Fruit fly (Drosophila melanogaster): ENCODE results near the gene Vps39.

The Vps39 gene

DNA sequence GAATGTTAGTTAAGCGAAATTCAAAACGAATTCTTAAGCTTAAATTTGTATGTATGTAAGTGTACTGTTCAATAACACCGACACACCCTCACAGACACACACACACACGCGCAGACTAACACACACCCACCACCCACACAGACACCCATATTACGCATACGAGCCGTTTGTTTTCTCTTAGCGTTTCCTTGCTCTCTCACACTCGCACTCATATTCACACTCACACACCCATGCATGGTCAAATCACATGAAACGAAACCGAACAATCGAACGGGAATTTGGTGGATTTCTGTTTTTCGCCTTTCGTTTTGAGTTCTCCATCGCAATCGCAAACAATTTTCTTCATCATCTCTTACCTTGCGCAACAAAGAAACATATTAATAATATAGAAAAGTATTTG lies 25.0 kb downstream of the Vps39 start:
- TF ChIP-seq h (optimal IDR thresholded peaks at IDR 0.05) (no peak), ttk (optimal IDR thresholded peaks at IDR 0.05) (no peak), psq (optimal IDR thresholded peaks at IDR 0.05) (no peak), Myc (optimal IDR thresholded peaks at IDR 0.05) (no peak), insv (optimal IDR thresholded peaks at IDR 0.05) (no peak), Sin3A (optimal IDR thresholded peaks at IDR 0.05) (no peak)

DNA sequence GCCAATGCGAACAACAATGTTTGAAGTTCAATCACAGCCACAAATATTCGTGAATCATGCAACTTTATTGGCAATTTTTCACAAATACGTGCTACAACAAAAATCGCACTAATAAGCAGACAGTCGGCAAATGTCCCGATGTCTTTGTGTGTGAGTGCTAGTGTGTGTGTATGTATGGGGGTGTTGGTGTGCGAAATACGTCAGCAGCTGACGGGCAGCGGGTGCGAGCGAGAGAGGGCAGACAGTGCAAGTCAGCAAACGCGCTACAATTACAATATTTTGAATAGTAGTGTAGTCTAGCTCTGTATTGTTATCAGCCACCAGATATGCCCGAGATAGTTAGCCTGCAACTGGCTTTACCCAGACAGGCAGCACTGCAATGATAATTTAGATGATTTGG lies 28.2 kb downstream of the Vps39 start:
- TF ChIP-seq Sin3A (optimal IDR thresholded peaks at IDR 0.05) = no peak
- no peak for TF ChIP-seq psq (optimal IDR thresholded peaks at IDR 0.05)
- TF ChIP-seq insv (optimal IDR thresholded peaks at IDR 0.05) = no peak
- TF ChIP-seq h (optimal IDR thresholded peaks at IDR 0.05) = no peak
- no peak for TF ChIP-seq ttk (optimal IDR thresholded peaks at IDR 0.05)
- TF ChIP-seq Myc (optimal IDR thresholded peaks at IDR 0.05) = no peak

DNA sequence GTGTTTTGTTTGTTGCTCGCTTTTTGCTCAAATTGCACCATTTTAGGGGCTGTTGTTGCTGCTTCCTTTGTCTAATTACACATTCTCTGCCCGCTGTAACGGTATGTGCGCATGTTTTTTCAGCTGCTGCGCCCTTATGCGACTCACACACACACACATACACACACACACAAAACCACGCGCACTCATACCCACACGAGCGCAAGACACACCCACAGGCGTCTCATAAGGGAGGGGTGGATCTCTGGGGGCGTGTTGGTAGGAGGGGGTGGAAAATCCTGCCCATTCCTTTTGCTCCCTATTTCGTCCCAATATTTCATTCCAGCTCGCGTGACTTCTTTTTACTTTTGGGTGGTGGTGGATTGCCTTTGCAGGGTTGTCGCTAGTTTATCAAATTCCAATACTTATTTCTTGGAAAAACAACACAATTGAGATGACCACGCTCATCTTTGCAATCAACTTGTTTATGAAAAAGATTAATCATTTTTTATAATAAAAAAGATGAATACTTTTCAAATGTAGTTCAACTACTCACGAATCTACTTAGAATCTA lies 29.1 kb downstream of the Vps39 start:
- TF ChIP-seq h (optimal IDR thresholded peaks at IDR 0.05) (no peak), Myc (optimal IDR thresholded peaks at IDR 0.05) (no peak), insv (optimal IDR thresholded peaks at IDR 0.05) (no peak), psq (optimal IDR thresholded peaks at IDR 0.05) (no peak), Sin3A (optimal IDR thresholded peaks at IDR 0.05) (no peak), ttk (optimal IDR thresholded peaks at IDR 0.05) (no peak)

DNA sequence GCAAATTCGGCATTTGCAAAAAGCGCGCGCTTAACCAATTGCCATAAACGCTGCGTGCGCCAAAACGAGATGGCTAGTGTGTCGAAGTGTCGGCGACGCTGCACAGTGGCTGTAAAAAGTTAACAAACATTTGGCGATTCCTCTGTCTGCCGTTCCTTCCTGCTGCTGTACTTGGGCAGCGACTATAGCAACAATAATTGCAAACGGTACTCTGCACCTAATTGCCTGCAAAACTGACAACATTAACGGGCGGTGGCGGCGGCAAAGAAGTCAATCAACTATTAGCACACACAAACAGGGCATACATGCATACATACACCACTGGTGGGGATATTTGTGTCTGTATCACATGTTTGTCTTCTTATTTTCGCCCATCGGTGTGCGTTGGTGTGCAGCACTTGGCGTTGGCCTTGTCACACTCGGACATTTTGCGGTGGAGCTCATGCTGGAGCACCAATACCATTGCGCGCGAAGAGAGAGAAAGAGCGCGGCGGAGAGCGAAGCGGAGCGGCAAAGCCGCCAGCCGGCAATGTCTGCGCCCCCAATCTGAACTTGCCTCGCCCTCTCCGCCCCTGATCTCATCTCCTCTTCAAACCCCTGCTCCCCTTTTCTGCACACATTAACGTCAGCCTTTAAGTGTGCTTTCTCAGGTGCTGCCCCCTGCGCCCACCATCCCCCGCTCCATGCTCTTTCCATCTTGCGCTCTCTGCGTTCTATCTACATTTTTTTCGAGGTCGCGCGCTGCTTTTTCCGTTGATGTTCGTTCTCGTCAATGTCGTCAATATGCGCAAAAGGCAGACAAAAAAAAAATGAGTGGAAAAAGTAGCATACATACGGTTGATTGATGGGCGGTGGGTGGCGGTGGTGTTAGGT lies 29.8 kb downstream of the Vps39 start:
- TF ChIP-seq Myc (optimal IDR thresholded peaks at IDR 0.05) (no peak), h (optimal IDR thresholded peaks at IDR 0.05) (no peak), psq (optimal IDR thresholded peaks at IDR 0.05) (no peak)

DNA sequence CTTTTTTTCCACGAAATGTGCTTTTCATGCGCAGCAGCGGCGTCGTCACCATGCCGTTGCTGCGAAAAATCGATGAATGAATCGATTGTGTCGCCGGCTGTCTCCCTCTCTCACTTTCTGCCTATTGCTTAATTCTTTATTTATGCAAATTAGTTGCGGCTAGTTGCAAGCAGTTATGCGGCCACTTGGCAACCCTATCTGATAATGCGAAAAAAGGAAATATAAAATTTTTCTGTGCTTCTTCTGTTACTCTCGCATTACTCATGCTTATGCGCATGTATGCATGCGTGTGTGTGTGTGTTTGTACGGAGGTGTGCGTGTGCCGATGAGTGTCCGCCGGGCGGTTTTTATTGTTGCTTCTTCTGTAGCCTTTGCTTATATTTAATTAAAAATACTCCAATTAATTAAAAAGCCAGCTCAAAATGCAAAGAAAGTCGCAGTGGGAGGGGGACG lies 30.5 kb downstream of the Vps39 start:
- no peak for TF ChIP-seq h (optimal IDR thresholded peaks at IDR 0.05)
- TF ChIP-seq insv (optimal IDR thresholded peaks at IDR 0.05) = no peak
- no peak for TF ChIP-seq psq (optimal IDR thresholded peaks at IDR 0.05)
- no peak for TF ChIP-seq Sin3A (optimal IDR thresholded peaks at IDR 0.05)
- no peak for TF ChIP-seq ttk (optimal IDR thresholded peaks at IDR 0.05)
- no peak for TF ChIP-seq Myc (optimal IDR thresholded peaks at IDR 0.05)

DNA sequence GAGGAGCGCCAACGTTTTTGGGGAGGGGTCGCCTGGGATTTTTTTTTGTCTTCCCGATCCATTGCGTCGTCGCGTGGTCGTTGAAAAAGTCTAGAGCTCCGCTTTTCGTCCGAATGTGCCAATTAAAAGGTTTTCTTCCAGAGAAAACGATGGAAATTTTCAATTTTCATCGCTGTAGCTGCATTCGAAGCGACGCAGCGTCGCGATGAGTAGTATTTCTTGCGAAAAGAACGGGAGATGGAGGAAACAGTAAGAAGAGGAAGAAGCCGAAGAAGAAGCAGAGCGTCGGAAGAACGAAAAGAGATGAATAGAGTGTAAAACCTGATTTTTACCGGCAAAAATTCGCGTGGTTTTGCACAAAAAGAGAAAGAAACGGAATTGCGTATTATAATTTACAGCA lies 31.2 kb downstream of the Vps39 start:
- TF ChIP-seq Myc (optimal IDR thresholded peaks at IDR 0.05) (no peak), h (optimal IDR thresholded peaks at IDR 0.05) (no peak), psq (optimal IDR thresholded peaks at IDR 0.05) (no peak), Sin3A (optimal IDR thresholded peaks at IDR 0.05) (no peak), ttk (optimal IDR thresholded peaks at IDR 0.05) (no peak), insv (optimal IDR thresholded peaks at IDR 0.05) (no peak)

DNA sequence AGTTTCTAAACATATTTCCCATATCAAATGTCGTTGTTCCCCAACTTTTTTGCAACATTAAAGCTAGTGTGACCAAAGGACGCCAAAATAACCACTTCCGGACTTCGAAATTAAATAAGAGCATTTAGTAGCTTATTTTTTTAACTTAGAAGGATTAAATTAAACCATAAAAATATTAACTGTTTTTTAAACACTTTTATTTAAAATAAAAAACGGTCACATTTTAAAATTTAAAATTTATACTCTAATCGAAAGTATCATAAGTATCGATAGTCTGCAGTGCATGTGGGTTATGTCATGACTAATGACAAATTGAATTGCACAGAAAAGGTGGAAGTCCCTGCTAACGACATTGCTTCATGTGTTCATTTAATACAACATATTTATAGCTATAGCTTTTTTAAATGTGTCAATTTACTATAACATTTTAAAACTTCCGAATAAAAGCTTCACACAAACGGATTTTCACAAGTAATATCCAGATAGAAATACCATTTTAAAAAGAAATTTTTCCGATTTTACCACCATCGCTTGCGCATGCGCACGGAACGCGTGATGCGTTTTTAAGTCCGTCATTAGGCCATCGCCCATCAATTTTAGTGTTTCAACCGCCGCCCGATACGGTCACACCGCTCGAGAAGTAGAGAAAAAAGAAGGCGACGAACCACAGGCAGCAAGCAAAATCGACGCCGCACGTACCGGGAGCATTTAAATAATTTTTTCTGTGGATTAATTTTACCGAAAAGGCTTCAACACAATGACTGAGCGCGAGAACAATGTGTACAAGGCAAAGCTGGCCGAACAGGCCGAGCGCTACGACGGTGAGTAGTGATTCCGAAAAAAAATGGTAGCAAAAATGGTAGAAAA lies 31.9 kb downstream of the Vps39 start, which contains the start of the genes CG7156 and 14-3-3epsilon:
CG7156 (minus strand) TSS at position 71 of the 867 bp plus-strand sequence.
14-3-3epsilon (plus strand) TSS at position 443 of the 867 bp plus-strand sequence.
- TF ChIP-seq psq (optimal IDR thresholded peaks at IDR 0.05) = no peak
- TF ChIP-seq insv (optimal IDR thresholded peaks at IDR 0.05) = no peak
- no peak for TF ChIP-seq Sin3A (optimal IDR thresholded peaks at IDR 0.05)
- no peak for TF ChIP-seq h (optimal IDR thresholded peaks at IDR 0.05)
- no peak for TF ChIP-seq Myc (optimal IDR thresholded peaks at IDR 0.05)
- no peak for TF ChIP-seq ttk (optimal IDR thresholded peaks at IDR 0.05)

DNA sequence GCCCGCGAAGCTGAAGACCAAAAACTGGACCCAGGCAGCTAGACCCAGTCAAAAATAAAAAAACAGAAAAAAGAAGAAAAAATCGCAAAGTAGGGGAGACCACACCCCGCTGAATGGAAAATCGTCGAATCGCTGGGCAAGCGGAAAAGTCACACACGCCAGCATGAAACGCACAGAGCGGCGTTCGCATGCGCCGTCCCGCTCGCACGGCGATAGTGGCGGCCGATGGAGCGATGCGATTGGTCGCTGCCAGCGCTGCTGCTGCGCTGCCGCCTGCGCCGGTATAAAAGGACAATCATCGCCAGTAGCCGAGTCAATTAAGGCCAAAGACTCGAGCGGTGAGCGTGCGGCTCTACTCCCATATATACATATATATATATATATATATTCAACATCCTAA lies 38.4 kb downstream of the Vps39 start, which contains the start of gene repo:
repo (plus strand) TSS at position 314 of the 400 bp plus-strand sequence.
- TF ChIP-seq Myc (optimal IDR thresholded peaks at IDR 0.05) (no peak), Sin3A (optimal IDR thresholded peaks at IDR 0.05) (no peak), insv (optimal IDR thresholded peaks at IDR 0.05) (no peak), ttk (optimal IDR thresholded peaks at IDR 0.05) (no peak), h (optimal IDR thresholded peaks at IDR 0.05) (no peak), psq (optimal IDR thresholded peaks at IDR 0.05) (no peak)

DNA sequence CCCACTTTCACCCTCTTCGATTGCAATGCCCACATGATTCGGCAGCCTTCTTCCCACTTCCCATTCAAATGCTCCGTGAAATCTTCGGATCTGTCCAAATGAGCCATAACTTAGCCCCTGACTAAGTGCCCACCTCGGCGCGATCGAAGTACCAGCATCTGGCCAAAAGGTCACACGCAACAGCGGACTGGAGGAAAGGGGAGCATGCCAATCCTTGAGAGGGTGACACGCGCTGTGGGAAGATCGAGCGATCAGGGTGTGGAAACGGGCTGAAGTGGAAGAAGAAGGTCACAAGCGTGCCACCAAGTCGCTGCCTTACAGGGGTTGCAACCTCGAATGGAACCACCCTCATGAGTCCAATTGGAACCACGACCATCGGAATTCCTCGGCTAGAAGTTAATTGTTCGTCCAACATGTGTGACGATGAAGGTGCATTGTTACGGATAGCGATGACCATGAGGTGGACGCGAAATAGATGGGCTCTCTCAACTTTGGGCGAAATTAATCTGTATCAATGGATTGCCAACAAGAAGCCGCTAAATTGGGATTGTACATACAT lies 39.5 kb downstream of the Vps39 start:
- TF ChIP-seq Sin3A (optimal IDR thresholded peaks at IDR 0.05) (no peak), psq (optimal IDR thresholded peaks at IDR 0.05) (no peak), insv (optimal IDR thresholded peaks at IDR 0.05) (no peak), h (optimal IDR thresholded peaks at IDR 0.05) (no peak), Myc (optimal IDR thresholded peaks at IDR 0.05) (no peak), ttk (optimal IDR thresholded peaks at IDR 0.05) (no peak)

DNA sequence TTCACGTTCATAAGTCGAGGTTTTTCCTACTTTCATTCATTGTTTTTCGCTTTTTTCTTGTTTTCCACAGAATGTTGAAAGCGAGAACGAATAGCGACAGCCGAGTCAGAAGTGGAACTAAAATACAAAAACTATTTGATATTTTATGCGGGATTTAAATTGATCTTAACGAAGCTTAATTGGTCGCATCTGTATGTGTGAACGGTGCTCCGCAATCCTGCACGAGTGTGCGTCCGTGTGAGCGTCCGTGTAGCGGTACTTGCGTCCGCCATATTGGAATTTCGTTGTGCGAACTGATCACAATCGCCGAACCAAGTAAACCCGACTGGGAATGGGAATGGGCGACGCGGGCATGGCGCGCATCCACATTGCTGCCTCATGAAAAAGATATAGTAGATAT lies 42.1 kb downstream of the Vps39 start:
- TF ChIP-seq Sin3A (optimal IDR thresholded peaks at IDR 0.05) (no peak), Myc (optimal IDR thresholded peaks at IDR 0.05) (no peak), psq (optimal IDR thresholded peaks at IDR 0.05) (no peak), ttk (optimal IDR thresholded peaks at IDR 0.05) (no peak), h (optimal IDR thresholded peaks at IDR 0.05) (no peak)

DNA sequence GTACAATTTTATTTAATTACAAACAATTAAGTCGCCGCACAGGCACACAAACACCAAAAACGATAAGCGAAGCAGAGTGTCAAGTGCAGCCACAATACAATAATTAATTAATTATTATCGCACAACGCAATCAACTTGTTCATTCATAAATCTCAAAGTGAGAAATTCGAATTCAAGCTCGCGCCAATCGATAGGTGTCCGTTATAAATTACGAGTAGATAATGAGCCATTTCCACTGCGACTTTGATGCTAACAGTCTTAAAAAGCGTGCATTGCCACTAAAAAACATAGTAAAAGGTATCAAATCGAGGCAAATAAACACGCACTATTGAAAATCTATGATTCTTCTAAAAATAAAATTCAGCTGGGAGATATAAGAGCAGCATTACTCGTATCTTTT lies 44.0 kb downstream of the Vps39 start:
- TF ChIP-seq insv (optimal IDR thresholded peaks at IDR 0.05) (no peak), psq (optimal IDR thresholded peaks at IDR 0.05) (no peak), Sin3A (optimal IDR thresholded peaks at IDR 0.05) (no peak), h (optimal IDR thresholded peaks at IDR 0.05) (no peak), ttk (optimal IDR thresholded peaks at IDR 0.05) (no peak), Myc (optimal IDR thresholded peaks at IDR 0.05) (no peak)

All from Kc167 (cell line).